Worm (Caenorhabditis elegans): ENCODE measurements around the gene tmem-17.

DNA sequence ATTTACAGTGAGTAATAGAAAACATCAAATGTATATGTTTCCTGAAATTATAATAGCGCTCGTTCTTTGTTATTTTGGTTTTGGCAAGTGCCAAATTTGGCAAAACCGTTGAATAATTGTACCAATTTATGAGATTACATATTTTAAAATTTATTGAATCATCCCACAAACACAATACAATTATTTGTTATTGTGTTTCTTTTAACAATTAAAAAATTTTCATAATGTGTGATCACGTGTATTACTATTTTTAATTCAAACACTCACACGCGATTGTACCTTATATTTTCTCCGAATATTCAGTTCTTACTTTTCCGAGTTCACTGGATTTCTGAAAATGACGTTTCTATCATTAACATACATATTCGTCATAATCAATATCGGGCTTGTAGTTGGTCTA is 13.8 kb upstream of the tmem-17 start, which contains the start of gene R01H2.2:
- no peak for TF ChIP-seq ztf-16 (tag; optimal IDR thresholded peaks at IDR 0.05)
- no peak for TF ChIP-seq unc-55 (GFP tag; optimal IDR thresholded peaks at IDR 0.05)
- TF ChIP-seq nhr-11 (tag; optimal IDR thresholded peaks at IDR 0.05) = no peak
- TF ChIP-seq tbx-2 (tag; optimal IDR thresholded peaks at IDR 0.05) = no peak
- TF ChIP-seq ceh-31 (tag; optimal IDR thresholded peaks at IDR 0.05) = no peak
- TF ChIP-seq C38D4.7 (GFP tag; optimal IDR thresholded peaks at IDR 0.05) = no peak
- no peak for TF ChIP-seq zip-5 (tag; optimal IDR thresholded peaks at IDR 0.05)
- no peak for TF ChIP-seq ets-4 (tag; optimal IDR thresholded peaks at IDR 0.05)
- TF ChIP-seq tbx-7 (tag; optimal IDR thresholded peaks at IDR 0.05) = no peak

All from whole organism, late embryonic.